Fruit fly (Drosophila melanogaster): ENCODE results near the gene dj.

Gene dj

DNA sequence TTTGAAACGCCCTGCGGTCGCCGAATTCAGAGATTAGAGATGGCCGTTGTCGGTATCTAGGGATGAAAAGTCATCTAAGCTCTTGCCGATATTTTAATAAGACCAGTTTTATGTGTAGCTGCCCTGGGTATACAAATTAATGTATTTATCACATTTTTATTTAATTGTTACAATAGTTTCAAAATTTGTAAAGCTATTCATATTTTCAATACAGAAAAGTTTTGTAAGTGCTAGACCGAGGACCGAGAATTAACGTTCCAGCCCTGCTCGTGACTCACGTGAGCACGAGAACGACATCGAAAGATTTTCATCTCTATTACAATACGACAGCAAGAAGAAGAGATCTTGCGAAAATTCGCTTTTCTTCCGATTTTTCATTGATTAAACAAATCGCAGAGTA, 8.0 kb downstream of the dj start, which contains the start of the genes CG1105 and CG1965 (continued):
- TF ChIP-seq CG30431 (GFP tag; optimal IDR thresholded peaks at IDR 0.05) (peak; percentile 83), Hr39 (optimal IDR thresholded peaks at IDR 0.05) (no peak), Max (GFP tag; optimal IDR thresholded peaks at IDR 0.05) (peak; percentile 92), prd (optimal IDR thresholded peaks at IDR 0.05) (no peak), prd (GFP tag; IDR thresholded peaks at IDR 0.05) (peak; percentile 97), CG1603 (tag; optimal IDR thresholded peaks at IDR 0.05) (peak; percentile 93), CG10431 (GFP tag; optimal IDR thresholded peaks at IDR 0.05) (peak; percentile 61), Gug (GFP tag; IDR thresholded peaks at IDR 0.05) (peak; percentile 94; the same call in 3 of the 4 replicates), Atf6 (GFP tag; IDR thresholded peaks at IDR 0.05) (peak; percentile 90), pros (GFP tag; optimal IDR thresholded peaks at IDR 0.05) (no peak), H2.0 (GFP tag; IDR thresholded peaks at IDR 0.05) (peak; percentile 93), HLHmδ (GFP tag; optimal IDR thresholded peaks at IDR 0.05) (no peak), h (optimal IDR thresholded peaks at IDR 0.05) (no peak), Myb (GFP tag; optimal IDR thresholded peaks at IDR 0.05) (peak; percentile 83), CG12219 (GFP tag; optimal IDR thresholded peaks at IDR 0.05) (peak; percentile 70), bab2 (GFP tag; optimal IDR thresholded peaks at IDR 0.05) (peak; percentile 96), NC2α (GFP tag; optimal IDR thresholded peaks at IDR 0.05) (peak; percentile 79), Bgb (GFP tag; IDR thresholded peaks at IDR 0.05; ENCODE audit: partially characterized antibody) (peak; percentile 97), gce (GFP tag; IDR thresholded peaks at IDR 0.05) (0 out of 3 replicates have a peak, but pooled peaks have one; percentile 58), danr (GFP tag; IDR thresholded peaks at IDR 0.05) (peak; percentile 79; the same call in 1 of the 2 replicates), odd (GFP tag; optimal IDR thresholded peaks at IDR 0.05) (peak; percentile 60), CG15269 (tag; optimal IDR thresholded peaks at IDR 0.05) (peak; percentile 91), CG34224 (GFP tag; IDR thresholded peaks at IDR 0.05; ENCODE audit: partially characterized antibody) (peak; percentile 99), knrl (GFP tag; IDR thresholded peaks at IDR 0.05; ENCODE audit: partially characterized antibody) (peak; percentile 100), CG10462 (GFP tag; optimal IDR thresholded peaks at IDR 0.05) (peak; percentile 90), repo (GFP tag; optimal IDR thresholded peaks at IDR 0.05) (peak; percentile 80), CG2129 (GFP tag; IDR thresholded peaks at IDR 0.05; ENCODE audit: partially characterized antibody) (peak; percentile 100), her (GFP tag; optimal IDR thresholded peaks at IDR 0.05) (peak; percentile 67), NfI (GFP tag; optimal IDR thresholded peaks at IDR 0.05) (peak; percentile 89), CG8944 (GFP tag; optimal IDR thresholded peaks at IDR 0.05) (peak; percentile 94), bigmax (GFP tag; optimal IDR thresholded peaks at IDR 0.05) (no peak), gem (tag; optimal IDR thresholded peaks at IDR 0.05) (peak; percentile 96), CG1602 (GFP tag; optimal IDR thresholded peaks at IDR 0.05) (peak; percentile 96), HHEX (GFP tag; optimal IDR thresholded peaks at IDR 0.05) (peak; percentile 74), CG4617 (GFP tag; optimal IDR thresholded peaks at IDR 0.05; ENCODE audit: borderline replicate concordance) (peak; percentile 97), CG9727 (GFP tag; optimal IDR thresholded peaks at IDR 0.05) (peak; percentile 94), sisA (GFP tag; IDR thresholded peaks at IDR 0.05) (peak; percentile 96), CG12104 (GFP tag; optimal IDR thresholded peaks at IDR 0.05) (peak; percentile 90), CG18599 (GFP tag; optimal IDR thresholded peaks at IDR 0.05) (peak; percentile 90), CG12391 (tag; optimal IDR thresholded peaks at IDR 0.05) (peak; percentile 97)

dm6 chr3R:7074297-7075114, 15.4 kb downstream of the dj start, which contains the start of the genes Ufl1 and CG1943:
Ufl1 (minus strand) TSS chr3R:7074452.
CG1943 (plus strand) TSS chr3R:7074859.
- TF ChIP-seq Doc3 (GFP tag; IDR thresholded peaks at IDR 0.05; ENCODE audit: partially characterized antibody) = no peak
- TF ChIP-seq CG9727 (GFP tag; optimal IDR thresholded peaks at IDR 0.05) = peak; percentile 10
- TF ChIP-seq dysf (GFP tag; IDR thresholded peaks at IDR 0.05) = no peak
- peak; percentile 69 for TF ChIP-seq dm (GFP tag; optimal IDR thresholded peaks at IDR 0.05)
- TF ChIP-seq Lhr (GFP tag; optimal IDR thresholded peaks at IDR 0.05) = peak; percentile 92
- TF ChIP-seq btn (GFP tag; optimal IDR thresholded peaks at IDR 0.05) = no peak
- peak; percentile 56 for TF ChIP-seq HmgD (GFP tag; optimal IDR thresholded peaks at IDR 0.05)
- no peak for TF ChIP-seq CG18619 (GFP tag; optimal IDR thresholded peaks at IDR 0.05)
- no peak for TF ChIP-seq D (optimal IDR thresholded peaks at IDR 0.05)
- no peak for TF ChIP-seq D (GFP tag; optimal IDR thresholded peaks at IDR 0.05)
- no peak for TF ChIP-seq CG11696 (GFP tag; IDR thresholded peaks at IDR 0.05)
- peak; percentile 27 for TF ChIP-seq CG2120 (GFP tag; optimal IDR thresholded peaks at IDR 0.05)
- no peak for TF ChIP-seq jumu (GFP tag; optimal IDR thresholded peaks at IDR 0.05)
